Worm (Caenorhabditis elegans): ENCODE results near the gene pcm-1.
A peak's percentile ranks its signal among the peaks of the same experiment; 100 is the strongest.

The pcm-1 gene

DNA sequence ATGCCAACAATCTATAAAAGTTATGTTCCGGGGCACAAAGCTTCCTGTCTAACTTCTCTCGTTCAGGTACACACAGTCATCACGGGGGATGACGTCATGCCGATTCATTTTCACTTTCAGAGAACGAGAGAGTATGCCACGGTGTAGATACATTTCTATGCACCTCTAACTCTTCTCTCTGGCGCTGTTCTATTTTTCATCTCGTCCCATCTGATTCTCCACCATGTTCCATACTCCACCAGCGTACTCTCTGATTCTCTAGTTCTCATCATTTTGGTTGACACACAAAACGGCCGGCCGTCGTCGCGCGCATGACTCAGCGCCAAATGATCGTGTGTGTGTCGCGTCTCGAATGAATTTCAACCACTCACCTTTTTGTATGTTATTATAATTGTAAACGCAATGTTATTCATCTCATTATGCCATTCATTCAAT lies 36.7 kb upstream of the pcm-1 start:
- TF ChIP-seq unc-39 (tag; optimal IDR thresholded peaks at IDR 0.05) = peak; percentile 21
- peak; percentile 90 for TF ChIP-seq pqm-1 (tag; optimal IDR thresholded peaks at IDR 0.05)
- peak; percentile 89 for TF ChIP-seq tbx-2 (tag; optimal IDR thresholded peaks at IDR 0.05)
- TF ChIP-seq egl-5 (tag; optimal IDR thresholded peaks at IDR 0.05) = peak; percentile 73
- TF ChIP-seq ceh-9 (tag; optimal IDR thresholded peaks at IDR 0.05) = no peak
- peak; percentile 94 for TF ChIP-seq lsy-12 (tag; optimal IDR thresholded peaks at IDR 0.05)
- TF ChIP-seq unc-62 (GFP tag; optimal IDR thresholded peaks at IDR 0.05) = peak; percentile 72
- TF ChIP-seq nfya-1 (tag; optimal IDR thresholded peaks at IDR 0.05; ENCODE audit: insufficient read depth) = peak; percentile 91
- peak; percentile 91 for TF ChIP-seq skn-1 (tag; optimal IDR thresholded peaks at IDR 0.05)
- TF ChIP-seq mdl-1 (tag; optimal IDR thresholded peaks at IDR 0.05) = peak; percentile 85
- no peak for TF ChIP-seq nhr-67 (tag; optimal IDR thresholded peaks at IDR 0.05)
- TF ChIP-seq daf-12 (tag; optimal IDR thresholded peaks at IDR 0.05) = no peak
- peak; percentile 68 for TF ChIP-seq ztf-4 (tag; optimal IDR thresholded peaks at IDR 0.05)
- peak; percentile 98 for TF ChIP-seq nhr-25 (tag; optimal IDR thresholded peaks at IDR 0.05)
- peak; percentile 94 for TF ChIP-seq ceh-28 (tag; optimal IDR thresholded peaks at IDR 0.05)
- peak; percentile 97 for TF ChIP-seq hmg-11 (tag; optimal IDR thresholded peaks at IDR 0.05)
- no peak for TF ChIP-seq sea-2 (GFP tag; optimal IDR thresholded peaks at IDR 0.05)
- peak; percentile 98 for TF ChIP-seq elt-2 (tag; optimal IDR thresholded peaks at IDR 0.05)
- peak; percentile 41 for TF ChIP-seq R02D3.7 (tag; optimal IDR thresholded peaks at IDR 0.05)
- TF ChIP-seq nhr-11 (tag; optimal IDR thresholded peaks at IDR 0.05) = peak; percentile 87
- TF ChIP-seq ama-1 (optimal IDR thresholded peaks at IDR 0.05) = peak; percentile 23
- no peak for TF ChIP-seq eor-1 (tag; optimal IDR thresholded peaks at IDR 0.05)
- TF ChIP-seq nhr-76 (tag; optimal IDR thresholded peaks at IDR 0.05) = peak; percentile 61
- peak in 1 of 3 experiments; percentile 82 for TF ChIP-seq elt-3 (tag; optimal IDR thresholded peaks at IDR 0.05)
- peak; percentile 99 for TF ChIP-seq jun-1 (tag; optimal IDR thresholded peaks at IDR 0.05)
- TF ChIP-seq egl-27 (tag; optimal IDR thresholded peaks at IDR 0.05) = peak; percentile 96
- peak; percentile 94 for TF ChIP-seq nhr-43 (tag; optimal IDR thresholded peaks at IDR 0.05; ENCODE audit: poor library complexity, severe bottlenecking)
- TF ChIP-seq lin-39 (tag; optimal IDR thresholded peaks at IDR 0.05) = peak; percentile 93
- TF ChIP-seq lin-15B (tag; optimal IDR thresholded peaks at IDR 0.05) = peak; percentile 56
- no peak for TF ChIP-seq nhr-12 (tag; optimal IDR thresholded peaks at IDR 0.05)
- peak; percentile 97 for TF ChIP-seq nhr-23 (tag; optimal IDR thresholded peaks at IDR 0.05)
- peak; percentile 80 for TF ChIP-seq nhr-77 (tag; optimal IDR thresholded peaks at IDR 0.05)
- peak; percentile 95 for TF ChIP-seq pha-4 (tag; optimal IDR thresholded peaks at IDR 0.05)
- TF ChIP-seq elt-1 (tag; optimal IDR thresholded peaks at IDR 0.05) = peak; percentile 41
- TF ChIP-seq zag-1 (tag; optimal IDR thresholded peaks at IDR 0.05) = no peak
- no peak for TF ChIP-seq mml-1 (tag; optimal IDR thresholded peaks at IDR 0.05)
- TF ChIP-seq snpc-4 (tag; optimal IDR thresholded peaks at IDR 0.05) = peak; percentile 61
- TF ChIP-seq nhr-28 (tag; optimal IDR thresholded peaks at IDR 0.05) = peak; percentile 20

DNA sequence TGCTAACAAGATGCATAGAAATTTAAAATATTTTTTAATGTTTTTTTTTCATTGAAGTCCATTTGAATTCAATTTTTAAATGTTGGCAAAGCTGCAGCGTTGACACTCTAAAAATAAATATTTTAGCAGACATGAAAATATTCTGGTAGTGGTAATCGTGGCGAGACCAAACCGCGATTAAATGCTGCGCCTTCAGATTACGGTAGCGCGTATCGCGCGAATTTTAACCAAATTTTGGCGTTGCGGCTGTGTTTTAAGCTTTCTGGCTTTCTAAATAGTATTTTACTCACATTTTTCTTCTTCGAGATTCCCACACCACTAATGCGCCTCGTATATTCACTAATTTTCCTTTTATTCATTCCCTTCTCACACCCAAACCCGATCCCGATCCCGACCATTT lies 32.4 kb upstream of the pcm-1 start, which contains the start of gene cpg-4:
Gene cpg-4, plus strand, starts transcription at position 303 of the 400 bp plus-strand sequence.
- TF ChIP-seq tbx-2 (tag; optimal IDR thresholded peaks at IDR 0.05) = no peak
- no peak for TF ChIP-seq ZK546.5 (tag; optimal IDR thresholded peaks at IDR 0.05)
- no peak for TF ChIP-seq lin-39 (tag; optimal IDR thresholded peaks at IDR 0.05)

DNA sequence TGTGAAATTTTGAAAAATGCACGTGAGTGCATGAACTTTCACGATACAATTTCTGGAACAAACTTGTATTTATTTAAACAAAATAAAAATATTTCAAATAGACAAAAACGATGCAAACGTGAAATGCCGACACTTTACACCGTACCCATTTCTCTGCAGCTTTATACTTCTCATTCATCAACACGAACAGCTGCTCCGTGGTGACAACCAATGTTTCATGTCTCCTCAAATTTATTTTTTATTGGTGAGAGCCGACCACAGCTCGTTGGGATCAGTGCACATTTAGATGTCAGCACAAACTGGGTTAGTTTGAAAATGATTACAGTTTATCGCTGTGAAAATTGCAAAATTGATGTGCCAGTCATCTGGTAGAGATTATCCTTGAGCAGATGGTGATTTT lies 31.9 kb upstream of the pcm-1 start:
- TF ChIP-seq ama-1 (optimal IDR thresholded peaks at IDR 0.05) (no peak), ceh-28 (tag; optimal IDR thresholded peaks at IDR 0.05) (no peak), egl-5 (tag; optimal IDR thresholded peaks at IDR 0.05) (peak; percentile 33), ZK546.5 (tag; optimal IDR thresholded peaks at IDR 0.05) (no peak), ztf-11 (tag; optimal IDR thresholded peaks at IDR 0.05) (no peak), nhr-77 (tag; optimal IDR thresholded peaks at IDR 0.05) (no peak), fkh-2 (tag; optimal IDR thresholded peaks at IDR 0.05) (no peak), nhr-67 (tag; optimal IDR thresholded peaks at IDR 0.05) (no peak), aly-2 (tag; optimal IDR thresholded peaks at IDR 0.05) (no peak), nfya-1 (tag; optimal IDR thresholded peaks at IDR 0.05; ENCODE audit: insufficient read depth) (peak; percentile 2), elt-3 (tag; optimal IDR thresholded peaks at IDR 0.05) (no peak), nhr-28 (tag; optimal IDR thresholded peaks at IDR 0.05) (no peak), lin-39 (tag; optimal IDR thresholded peaks at IDR 0.05) (peak; percentile 33), mdl-1 (tag; optimal IDR thresholded peaks at IDR 0.05) (no peak), daf-12 (tag; optimal IDR thresholded peaks at IDR 0.05) (no peak), nhr-43 (tag; optimal IDR thresholded peaks at IDR 0.05; ENCODE audit: poor library complexity, severe bottlenecking) (no peak), nhr-23 (tag; optimal IDR thresholded peaks at IDR 0.05) (no peak), unc-62 (GFP tag; optimal IDR thresholded peaks at IDR 0.05) (no peak), pqm-1 (tag; optimal IDR thresholded peaks at IDR 0.05) (no peak)

Measured in whole organism, L3 larva.